Worm (Caenorhabditis elegans) whole organism, L4 larva: Measurements from ENCODE around the gene F22B7.3.

ENCODE experiments used
- D1046.2 ChIP-seq: fragments of 200-800 bp; sonication (Bioruptor generic); IDR thresholded peaks from 2 replicates; pipeline ENCODE4 v1.3.6; 2022; ENCODE audit warnings: missing genetic modification characterization, missing compliant biosample characterization
- F10B5.3 ChIP-seq: sonication (generic microtip); optimal IDR thresholded peaks from 2 replicates; lab custom pipeline; 2016; ENCODE audit warnings: mild to moderate bottlenecking, missing genetic modification characterization, missing compliant biosample characterization
- F37D6.2 ChIP-seq: sonication (generic microtip); optimal IDR thresholded peaks from 2 replicates; lab custom pipeline; 2016; ENCODE audit warnings: mild to moderate bottlenecking, missing genetic modification characterization, missing compliant biosample characterization
- F44E2.7 ChIP-seq: fragments of 200-800 bp; sonication (Bioruptor generic); IDR thresholded peaks from 2 replicates; pipeline ENCODE4 v2.1.2; 2022; ENCODE audit warnings: missing genetic modification characterization, missing compliant biosample characterization
- F49E8.2 ChIP-seq: sonication (generic microtip); optimal IDR thresholded peaks from 2 replicates; lab custom pipeline; 2016; ENCODE audit warnings: missing compliant biosample characterization, mild to moderate bottlenecking, missing genetic modification characterization, borderline replicate concordance
- R02D3.7 ChIP-seq: fragments of 150-350 bp; sonication (generic microtip); optimal IDR thresholded peaks from 3 replicates; lab custom pipeline; 2014; ENCODE audit warnings: missing biosample characterization, missing genetic modification characterization
- T20F7.1 ChIP-seq: fragments of 200-800 bp; sonication (Bioruptor generic); optimal IDR thresholded peaks from 2 replicates; lab custom pipeline; 2018; ENCODE audit warnings: mild to moderate bottlenecking, missing genetic modification characterization, missing compliant biosample characterization
- T26A8.4 ChIP-seq: fragments of 200-800 bp; sonication (Bioruptor generic); IDR thresholded peaks from 2 replicates; pipeline ENCODE4 v1.3.6; 2022; ENCODE audit warnings: missing genetic modification characterization, missing compliant biosample characterization
- Y5F2A.4 ChIP-seq: fragments of 200-800 bp; sonication (Bioruptor generic); optimal IDR thresholded peaks from 2 replicates; lab custom pipeline; 2018; ENCODE audit warnings: mild to moderate bottlenecking, missing genetic modification characterization, missing compliant biosample characterization
- ZK337.2 ChIP-seq: fragments of 200-800 bp; sonication (Bioruptor generic); IDR thresholded peaks from 2 replicates; pipeline ENCODE4 v1.3.6; 2022; ENCODE audit warnings: missing genetic modification reagents, missing genetic modification characterization, missing compliant biosample characterization
- ZK546.5 ChIP-seq, 2 experiments: sonication (generic microtip); optimal IDR thresholded peaks; 2 replicates each; lab custom pipeline; 2017; ENCODE audit warnings: missing biosample characterization in 2 of 2, missing genetic modification characterization in 2 of 2
- aha-1 ChIP-seq: fragments of 150-350 bp; peaks from one replicate; lab custom pipeline; 2014; ENCODE audit warnings: missing biosample characterization, missing genetic modification characterization
- arid-1 ChIP-seq: fragments of 200-800 bp; sonication (Bioruptor generic); conservative IDR thresholded peaks from 2 replicates; pipeline ENCODE4 v1.3.6; 2022; ENCODE audit warnings: missing genetic modification reagents, missing genetic modification characterization, missing compliant biosample characterization
- ceh-32 ChIP-seq: sonication (generic microtip); optimal IDR thresholded peaks from 2 replicates; lab custom pipeline; 2016; ENCODE audit warnings: mild to moderate bottlenecking, missing genetic modification characterization, missing compliant biosample characterization; ENCODE audit not compliant: poor library complexity
- ceh-44 ChIP-seq: fragments of 200-800 bp; sonication (Bioruptor generic); IDR thresholded peaks from 2 replicates; pipeline ENCODE4 v1.3.6; 2022; ENCODE audit warnings: missing genetic modification reagents, missing genetic modification characterization, missing compliant biosample characterization
- ceh-62 ChIP-seq: sonication (generic microtip); optimal IDR thresholded peaks from 2 replicates; lab custom pipeline; 2017; ENCODE audit warnings: missing biosample characterization, missing genetic modification characterization
- ceh-82 ChIP-seq: sonication (generic microtip); optimal IDR thresholded peaks from 2 replicates; lab custom pipeline; 2017; ENCODE audit warnings: missing biosample characterization, missing genetic modification characterization
- ces-1 ChIP-seq: fragments of 150-350 bp; sonication (generic microtip); optimal IDR thresholded peaks from 4 replicates; lab custom pipeline; 2014; ENCODE audit warnings: missing biosample characterization, missing genetic modification reagents, missing genetic modification characterization
- cey-2 ChIP-seq: sonication (generic microtip); optimal IDR thresholded peaks from 3 replicates; lab custom pipeline; 2017; ENCODE audit warnings: missing genetic modification characterization, mild to moderate bottlenecking, missing compliant biosample characterization, antibody characterized with exemption, borderline replicate concordance; ENCODE audit not compliant: insufficient read depth
- ctbp-1 ChIP-seq: fragments of 200-800 bp; sonication (Bioruptor generic); IDR thresholded peaks from 2 replicates; pipeline ENCODE4 v1.3.6; 2022; ENCODE audit warnings: missing genetic modification reagents, missing genetic modification characterization, missing compliant biosample characterization
- daf-16 ChIP-seq, 3 experiments: sonication (generic microtip); optimal IDR thresholded peaks; 2 replicates each; lab custom pipeline; 2016 to 2017; ENCODE audit warnings: missing genetic modification characterization in 3 of 3, missing genetic modification reagents in 3 of 3, mild to moderate bottlenecking in 2 of 3, missing compliant biosample characterization in 2 of 3, missing biosample characterization in 1 of 3, moderate library complexity in 1 of 3
- daf-8 ChIP-seq: fragments of 200-800 bp; sonication (Bioruptor generic); IDR thresholded peaks from 2 replicates; pipeline ENCODE4 v1.3.6; 2022; ENCODE audit warnings: missing genetic modification characterization, missing compliant biosample characterization
- dmd-8 ChIP-seq: fragments of 200-800 bp; sonication (Bioruptor generic); IDR thresholded peaks from 2 replicates; pipeline ENCODE4 v1.3.6; 2022; ENCODE audit warnings: missing genetic modification characterization, missing compliant biosample characterization
- duxl-1 ChIP-seq: sonication (generic microtip); optimal IDR thresholded peaks from 2 replicates; lab custom pipeline; 2016; ENCODE audit warnings: mild to moderate bottlenecking, missing genetic modification characterization, moderate library complexity, missing compliant biosample characterization; ENCODE audit not compliant: poor library complexity
- egl-27 ChIP-seq: sonication (generic microtip); optimal IDR thresholded peaks from 3 replicates; lab custom pipeline; 2017; ENCODE audit warnings: missing biosample characterization, missing genetic modification reagents, missing genetic modification characterization
- lin-13 ChIP-seq: fragments of 150-350 bp; optimal IDR thresholded peaks from 2 replicates; lab custom pipeline; 2014; ENCODE audit warnings: missing biosample characterization, missing genetic modification reagents, missing genetic modification characterization
- lin-15B ChIP-seq: fragments of 150-350 bp; sonication (generic microtip); optimal IDR thresholded peaks from 3 replicates; lab custom pipeline; 2014; ENCODE audit warnings: missing biosample characterization, missing genetic modification characterization
- lin-29 ChIP-seq: fragments of 200-800 bp; sonication (Bioruptor generic); IDR thresholded peaks from 2 replicates; pipeline ENCODE4 v1.3.6; 2022; ENCODE audit warnings: missing genetic modification reagents, missing genetic modification characterization, missing compliant biosample characterization
- lsy-2 ChIP-seq, 2 experiments: fragments of 150-350 bp in 1 of 2; sonication (generic microtip) in 1 of 2; optimal IDR thresholded peaks; 2 replicates each; lab custom pipeline; 2014 to 2017; ENCODE audit warnings: missing biosample characterization in 2 of 2, missing genetic modification characterization in 2 of 2
- madf-9 ChIP-seq: fragments of 200-800 bp; sonication (Bioruptor generic); conservative IDR thresholded peaks from 2 replicates; pipeline ENCODE4 v1.3.6; 2022; ENCODE audit warnings: missing genetic modification reagents, missing genetic modification characterization, missing compliant biosample characterization
- mdt-29 ChIP-seq: fragments of 200-800 bp; sonication (Bioruptor generic); IDR thresholded peaks from 2 replicates; pipeline ENCODE4 v1.3.6; 2022; ENCODE audit warnings: missing genetic modification reagents, missing genetic modification characterization, missing compliant biosample characterization
- mep-1 ChIP-seq: fragments of 150-350 bp; sonication (generic microtip); optimal IDR thresholded peaks from 3 replicates; lab custom pipeline; 2014; ENCODE audit warnings: missing biosample characterization, missing genetic modification characterization
- mes-2 ChIP-seq: sonication (generic microtip); optimal IDR thresholded peaks from 2 replicates; lab custom pipeline; 2016; ENCODE audit warnings: missing genotype, mild to moderate bottlenecking, missing genetic modification characterization, missing compliant biosample characterization; ENCODE audit not compliant: poor library complexity, severe bottlenecking
- mxl-2 ChIP-seq: fragments of 200-800 bp; sonication (Bioruptor generic); conservative IDR thresholded peaks from 2 replicates; pipeline ENCODE4 v1.3.6; 2022; ENCODE audit warnings: missing genetic modification reagents, missing genetic modification characterization, missing compliant biosample characterization
- mxl-3 ChIP-seq: fragments of 200-800 bp; sonication (Bioruptor generic); optimal IDR thresholded peaks from 2 replicates; lab custom pipeline; 2018; ENCODE audit warnings: mild to moderate bottlenecking, missing genetic modification characterization, missing compliant biosample characterization
- nhr-102 ChIP-seq: sonication (generic microtip); optimal IDR thresholded peaks from 2 replicates; lab custom pipeline; 2016; ENCODE audit warnings: mild to moderate bottlenecking, missing genetic modification characterization, moderate library complexity, missing compliant biosample characterization
- nhr-11 ChIP-seq: fragments of 150-350 bp; optimal IDR thresholded peaks from 2 replicates; lab custom pipeline; 2014; ENCODE audit warnings: missing biosample characterization, missing genetic modification characterization
- nhr-237 ChIP-seq: sonication (generic microtip); optimal IDR thresholded peaks from 2 replicates; lab custom pipeline; 2017; ENCODE audit warnings: missing biosample characterization, missing genetic modification characterization
- nhr-28 ChIP-seq: fragments of 150-350 bp; optimal IDR thresholded peaks from 2 replicates; lab custom pipeline; 2014; ENCODE audit warnings: missing biosample characterization, missing genetic modification characterization
- nhr-6 ChIP-seq: fragments of 150-350 bp; optimal IDR thresholded peaks from 2 replicates; lab custom pipeline; 2014; ENCODE audit warnings: missing biosample characterization, missing genetic modification characterization
- nhr-76 ChIP-seq: fragments of 150-350 bp; optimal IDR thresholded peaks from 2 replicates; lab custom pipeline; 2014; ENCODE audit warnings: missing biosample characterization, missing genetic modification characterization
- pha-4 ChIP-seq, 2 experiments: fragments of 150-350 bp in 1 of 2; fragments of 200-800 bp in 1 of 2; sonication (Bioruptor generic) in 1 of 2; IDR thresholded peaks in 1 of 2; optimal IDR thresholded peaks in 1 of 2; 2 replicates each; pipeline versions ENCODE4 v1.3.6 to Lab custom; 2014 to 2022; ENCODE audit warnings: missing genetic modification characterization in 2 of 2, missing genetic modification reagents in 2 of 2, missing biosample characterization in 1 of 2, missing compliant biosample characterization in 1 of 2
- saeg-2 ChIP-seq: fragments of 200-800 bp; sonication (Bioruptor generic); IDR thresholded peaks from 2 replicates; pipeline ENCODE4 v1.3.6; 2022; ENCODE audit warnings: missing genetic modification reagents, missing genetic modification characterization, missing compliant biosample characterization
- sdz-12 ChIP-seq: fragments of 200-800 bp; sonication (Bioruptor generic); optimal IDR thresholded peaks from 2 replicates; lab custom pipeline; 2018; ENCODE audit warnings: mild to moderate bottlenecking, missing genetic modification characterization, missing compliant biosample characterization
- skn-1 ChIP-seq: fragments of 150-350 bp; optimal IDR thresholded peaks from 2 replicates; lab custom pipeline; 2014; ENCODE audit warnings: missing biosample characterization, missing genetic modification characterization
- snpc-4 ChIP-seq: fragments of 150-350 bp; optimal IDR thresholded peaks from 2 replicates; lab custom pipeline; 2014; ENCODE audit warnings: missing biosample characterization, missing genetic modification characterization
- spr-1 ChIP-seq: sonication (generic microtip); optimal IDR thresholded peaks from 2 replicates; lab custom pipeline; 2016; ENCODE audit warnings: mild to moderate bottlenecking, missing genetic modification characterization, missing compliant biosample characterization
- tra-1 ChIP-seq: fragments of 200-800 bp; sonication (Bioruptor generic); IDR thresholded peaks from 2 replicates; pipeline ENCODE4 v1.3.6; 2022; ENCODE audit warnings: missing genetic modification reagents, missing genetic modification characterization, missing compliant biosample characterization
- ztf-11 ChIP-seq: fragments of 150-350 bp; optimal IDR thresholded peaks from 2 replicates; lab custom pipeline; 2014; ENCODE audit warnings: missing biosample characterization, missing genetic modification characterization

Gene F22B7.3

ce11 chrIII:8639188-8639795 lies 9.4 kb upstream of the F22B7.3 start, which contains the start of gene fip-1 (continued):
- no peak for TF ChIP-seq ceh-32 (tag; lab: Kevin White, UChicago)
- no peak for TF ChIP-seq nhr-11 (tag; lab: Kevin White, UChicago)
- TF ChIP-seq mxl-2, result no peak
- no peak for TF ChIP-seq ceh-62 (tag; lab: Kevin White, UChicago)
- TF ChIP-seq mes-2 (tag; lab: Kevin White, UChicago), result peak; percentile 55
- TF ChIP-seq arid-1 (GFP tag; lab: Robert Waterston, UW), result peak; percentile 72
- no peak for TF ChIP-seq lin-15B (tag; lab: Kevin White, UChicago)
- TF ChIP-seq T26A8.4, result no peak
- 0 out of 2 replicates have a peak, but pooled peaks have one; percentile 57 for TF ChIP-seq madf-9 (GFP tag; lab: Robert Waterston, UW)
- no peak for TF ChIP-seq F49E8.2 (tag; lab: Kevin White, UChicago)
- 0 out of 2 replicates have a peak, but pooled peaks have one; percentile 39 for TF ChIP-seq ctbp-1
- TF ChIP-seq egl-27, result no peak
- TF ChIP-seq aha-1 (tag; lab: Kevin White, UChicago), result peak; percentile 92
- no peak for TF ChIP-seq T20F7.1 (GFP tag; lab: Kevin White, UChicago)
- no peak for TF ChIP-seq saeg-2 (GFP tag; lab: Robert Waterston, UW)
- TF ChIP-seq pha-4 (GFP tag; IDR thresholded peaks at IDR 0.05; lab: Robert Waterston, UW), result peak; percentile 80
- no peak for TF ChIP-seq pha-4 (tag; optimal IDR thresholded peaks at IDR 0.05; lab: Kevin White, UChicago)
- no peak for TF ChIP-seq Y5F2A.4 (GFP tag; lab: Kevin White, UChicago)
- no peak for TF ChIP-seq R02D3.7
- peak; percentile 21 for TF ChIP-seq mep-1 (tag; lab: Kevin White, UChicago)
- TF ChIP-seq ZK546.5 (tag; optimal IDR thresholded peaks at IDR 0.05; lab: Kevin White, UChicago), result no peak
- TF ChIP-seq lsy-2 (tag; optimal IDR thresholded peaks at IDR 0.05; lab: Kevin White, UChicago), result no peak
- no peak for TF ChIP-seq F37D6.2 (tag; lab: Kevin White, UChicago)
- TF ChIP-seq D1046.2 (GFP tag; lab: Robert Waterston, UW), result 0 out of 2 replicates have a peak, but pooled peaks have one; percentile 70
- peak in 1 of 2 experiments; percentile 77 for TF ChIP-seq daf-16 (GFP tag; optimal IDR thresholded peaks at IDR 0.05; lab: Kevin White, UChicago)
- TF ChIP-seq daf-16 (tag; optimal IDR thresholded peaks at IDR 0.05; lab: Kevin White, UChicago), result peak; percentile 57
- 0 out of 2 replicates have a peak, but pooled peaks have one; percentile 49 for TF ChIP-seq ceh-44 (GFP tag; lab: Robert Waterston, UW)
- no peak for TF ChIP-seq snpc-4 (tag; lab: Kevin White, UChicago)
- peak; percentile 77 for TF ChIP-seq ZK337.2 (GFP tag; lab: Robert Waterston, UW)
- TF ChIP-seq ces-1 (GFP tag; lab: Kevin White, UChicago), result no peak
- TF ChIP-seq nhr-102 (tag; lab: Kevin White, UChicago), result peak; percentile 26
- TF ChIP-seq F44E2.7, result no peak
- no peak for TF ChIP-seq nhr-28
- no peak for TF ChIP-seq lin-29 (GFP tag; lab: Robert Waterston, UW)
- TF ChIP-seq cey-2 (tag; lab: Kevin White, UChicago), result no peak
- TF ChIP-seq nhr-76 (tag; lab: Kevin White, UChicago), result no peak
- TF ChIP-seq sdz-12 (GFP tag; lab: Kevin White, UChicago), result no peak
- peak; percentile 91 for TF ChIP-seq dmd-8 (GFP tag; lab: Robert Waterston, UW)
- peak; percentile 70; the same call in 1 of the 2 replicates for TF ChIP-seq tra-1 (GFP tag; lab: Robert Waterston, UW)
- TF ChIP-seq nhr-6 (tag; lab: Kevin White, UChicago), result no peak
- no peak for TF ChIP-seq nhr-237
- no peak for TF ChIP-seq ceh-82 (tag; lab: Kevin White, UChicago)
- TF ChIP-seq mdt-29 (GFP tag; lab: Robert Waterston, UW), result no peak
- no peak for TF ChIP-seq ztf-11
- TF ChIP-seq lin-13 (GFP tag; lab: Kevin White, UChicago), result peak; percentile 16
- no peak for TF ChIP-seq daf-8 (GFP tag; lab: Robert Waterston, UW)
- TF ChIP-seq mxl-3 (GFP tag; lab: Kevin White, UChicago), result no peak
- TF ChIP-seq duxl-1, result peak; percentile 66
- TF ChIP-seq F10B5.3 (tag; lab: Kevin White, UChicago), result no peak
- TF ChIP-seq skn-1 (tag; lab: Kevin White, UChicago), result no peak
- TF ChIP-seq spr-1 (tag; lab: Kevin White, UChicago), result no peak
